Fruit fly (Drosophila melanogaster): Measurements from ENCODE around the gene Drsl3.
A peak's percentile ranks its signal among the peaks of the same experiment; 100 is the strongest.

Drsl3 gene

dm6 chr3L:3305430-3305829, 9.4 kb upstream of the Drsl3 start (continued):
- peak; percentile 30 for TF ChIP-seq CrebB (tag; optimal IDR thresholded peaks at IDR 0.05)
- TF ChIP-seq Jarid2 (GFP tag; optimal IDR thresholded peaks at IDR 0.05), result peak; percentile 25
- TF ChIP-seq CG13775 (GFP tag; optimal IDR thresholded peaks at IDR 0.05), result no peak
- no peak for TF ChIP-seq CkIIα-i1 (GFP tag; IDR thresholded peaks at IDR 0.05)
- TF ChIP-seq CG17359 (tag; optimal IDR thresholded peaks at IDR 0.05), result no peak
- no peak for TF ChIP-seq Doc2 (GFP tag; IDR thresholded peaks at IDR 0.05)
- no peak for TF ChIP-seq CG4404 (GFP tag; IDR thresholded peaks at IDR 0.05)
- no peak for TF ChIP-seq Poxn (GFP tag; IDR thresholded peaks at IDR 0.05)
- TF ChIP-seq CG15696 (tag; optimal IDR thresholded peaks at IDR 0.05), result no peak
- TF ChIP-seq HLHmδ (GFP tag; optimal IDR thresholded peaks at IDR 0.05), result no peak
- TF ChIP-seq C15 (GFP tag; IDR thresholded peaks at IDR 0.05), result no peak
- no peak for TF ChIP-seq slou (GFP tag; optimal IDR thresholded peaks at IDR 0.05)
- TF ChIP-seq CG2889 (GFP tag; IDR thresholded peaks at IDR 0.05), result no peak
- peak; percentile 12 for TF ChIP-seq ems (GFP tag; optimal IDR thresholded peaks at IDR 0.05)
- no peak for TF ChIP-seq Opbp (GFP tag; IDR thresholded peaks at IDR 0.05; ENCODE audit: partially characterized antibody)
- TF ChIP-seq Pdp1 (GFP tag; optimal IDR thresholded peaks at IDR 0.05), result peak in 1 of 2 experiments; percentile 38
- no peak for TF ChIP-seq hkb (optimal IDR thresholded peaks at IDR 0.05)
- no peak for TF ChIP-seq hkb (GFP tag; IDR thresholded peaks at IDR 0.05)
- TF ChIP-seq CG4820 (GFP tag; optimal IDR thresholded peaks at IDR 0.05), result peak; percentile 40
- no peak for TF ChIP-seq CG1647 (GFP tag; optimal IDR thresholded peaks at IDR 0.05)
- peak; percentile 4 for TF ChIP-seq CG12942 (GFP tag; optimal IDR thresholded peaks at IDR 0.05)
- TF ChIP-seq CG6654 (GFP tag; optimal IDR thresholded peaks at IDR 0.05), result no peak
- no peak for TF ChIP-seq CG10543 (GFP tag; optimal IDR thresholded peaks at IDR 0.05)
- no peak for TF ChIP-seq wek (GFP tag; optimal IDR thresholded peaks at IDR 0.05)
- peak; percentile 61 for TF ChIP-seq gem (tag; optimal IDR thresholded peaks at IDR 0.05)
- TF ChIP-seq CG10462 (GFP tag; optimal IDR thresholded peaks at IDR 0.05), result peak; percentile 23
- TF ChIP-seq CG8359 (GFP tag; optimal IDR thresholded peaks at IDR 0.05; ENCODE audit: borderline replicate concordance), result peak; percentile 49
- TF ChIP-seq tx (GFP tag; optimal IDR thresholded peaks at IDR 0.05), result peak; percentile 7
- TF ChIP-seq Hmr (GFP tag; optimal IDR thresholded peaks at IDR 0.05), result peak; percentile 52
- no peak for TF ChIP-seq ttk (GFP tag; IDR thresholded peaks at IDR 0.05)
- peak; percentile 23 for TF ChIP-seq Bdp1 (GFP tag; optimal IDR thresholded peaks at IDR 0.05)
- peak; percentile 47 for TF ChIP-seq CG16863 (GFP tag; optimal IDR thresholded peaks at IDR 0.05)
- no peak for TF ChIP-seq GATAe (GFP tag; conservative IDR thresholded peaks at IDR 0.05)
- TF ChIP-seq CG31365 (tag; optimal IDR thresholded peaks at IDR 0.05), result no peak
- TF ChIP-seq unpg (GFP tag; optimal IDR thresholded peaks at IDR 0.05), result peak; percentile 37
- no peak for TF ChIP-seq ham (GFP tag; IDR thresholded peaks at IDR 0.05)
- peak; percentile 58 for TF ChIP-seq dmrt11E (tag; optimal IDR thresholded peaks at IDR 0.05)
- no peak for TF ChIP-seq Awh (GFP tag; IDR thresholded peaks at IDR 0.05)
- TF ChIP-seq CG12071 (GFP tag; optimal IDR thresholded peaks at IDR 0.05), result peak; percentile 58
- TF ChIP-seq CG32532 (GFP tag; IDR thresholded peaks at IDR 0.05), result no peak
- peak; percentile 13 for TF ChIP-seq CG5245 (GFP tag; optimal IDR thresholded peaks at IDR 0.05)
- TF ChIP-seq her (GFP tag; optimal IDR thresholded peaks at IDR 0.05), result no peak
- no peak for TF ChIP-seq da (GFP tag; optimal IDR thresholded peaks at IDR 0.05)
- TF ChIP-seq pnt (GFP tag; optimal IDR thresholded peaks at IDR 0.05), result no peak
- no peak for TF ChIP-seq CG13296 (GFP tag; optimal IDR thresholded peaks at IDR 0.05)
- TF ChIP-seq CG15011 (GFP tag; optimal IDR thresholded peaks at IDR 0.05), result no peak
- no peak for TF ChIP-seq NC2α (GFP tag; optimal IDR thresholded peaks at IDR 0.05)
- no peak for TF ChIP-seq hth (optimal IDR thresholded peaks at IDR 0.05)
- TF ChIP-seq CG12219 (GFP tag; optimal IDR thresholded peaks at IDR 0.05), result peak; percentile 21
- no peak for TF ChIP-seq CG9817 (tag; optimal IDR thresholded peaks at IDR 0.05)
- TF ChIP-seq CG8924 (tag; optimal IDR thresholded peaks at IDR 0.05), result peak; percentile 5
- TF ChIP-seq CG6791 (GFP tag; IDR thresholded peaks at IDR 0.05; ENCODE audit: partially characterized antibody), result no peak
